Worm (Caenorhabditis elegans): ENCODE results near the gene C04E6.7.

The C04E6.7 gene

ce11 chrV:5895021-5895420, 1.9 kb downstream of the C04E6.7 start, which contains the start of gene grd-9 (continued):
- TF ChIP-seq R02D3.7 (tag; optimal IDR thresholded peaks at IDR 0.05), result no peak
- TF ChIP-seq dmd-9 (GFP tag; IDR thresholded peaks at IDR 0.05), result no peak

ce11 chrV:5899940-5900339, 6.8 kb downstream of the C04E6.7 start, which contains the start of gene srd-16:
TSS of gene srd-16 (minus strand) at chrV:5900040.
- TF ChIP-seq nhr-48 (tag; optimal IDR thresholded peaks at IDR 0.05), result no peak

ce11 chrV:5901833-5902232, 8.7 kb downstream of the C04E6.7 start, which contains the start of gene C04E6.5:
TSS of gene C04E6.5 (plus strand) at chrV:5902133.
- TF ChIP-seq F49E8.2 (tag; optimal IDR thresholded peaks at IDR 0.05; ENCODE audit: borderline replicate concordance) (no peak), F37D6.2 (tag; optimal IDR thresholded peaks at IDR 0.05) (no peak), nhr-25 (tag; optimal IDR thresholded peaks at IDR 0.05; ENCODE audit: borderline replicate concordance, insufficient read depth) (no peak)

ce11 chrV:5906252-5906651, 13.1 kb downstream of the C04E6.7 start, which contains the start of gene srd-15:
TSS of gene srd-15 (minus strand) at chrV:5906352.
- no peak for TF ChIP-seq nhr-10 (tag; optimal IDR thresholded peaks at IDR 0.05)

- TF ChIP-seq dmd-6 (GFP tag; IDR thresholded peaks at IDR 0.05), result no peak
- TF ChIP-seq nhr-111 (GFP tag; optimal IDR thresholded peaks at IDR 0.05), result no peak
- TF ChIP-seq F49E8.2 (tag; optimal IDR thresholded peaks at IDR 0.05; ENCODE audit: borderline replicate concordance), result no peak
- no peak for TF ChIP-seq aha-1 (tag)
- no peak for TF ChIP-seq arid-1 (GFP tag; conservative IDR thresholded peaks at IDR 0.05)
- TF ChIP-seq rbr-2 (tag; optimal IDR thresholded peaks at IDR 0.05), result no peak
- TF ChIP-seq egl-43 (GFP tag; IDR thresholded peaks at IDR 0.05), result no peak
- TF ChIP-seq F26F4.8 (GFP tag; conservative IDR thresholded peaks at IDR 0.05), result no peak
- no peak for TF ChIP-seq saeg-2 (GFP tag; IDR thresholded peaks at IDR 0.05)
- no peak for TF ChIP-seq ceh-28 (tag; optimal IDR thresholded peaks at IDR 0.05)
- TF ChIP-seq lin-13 (GFP tag; optimal IDR thresholded peaks at IDR 0.05), result no peak
- no peak for TF ChIP-seq zfp-2 (tag; optimal IDR thresholded peaks at IDR 0.05)
Observed at ce11 chrV:5907090-5907489, 14.0 kb downstream of the C04E6.7 start, which contains the start of gene C04E6.4. TSS of gene C04E6.4 (plus strand) at chrV:5907390.

ce11 chrV:5912426-5912825, 19.3 kb downstream of the C04E6.7 start, which contains the start of gene C04E6.13:
TSS of gene C04E6.13 (plus strand) at chrV:5912726.
- peak in 1 of 2 experiments; percentile 15 for TF ChIP-seq unc-62 (GFP tag; optimal IDR thresholded peaks at IDR 0.05 in 1 of 2)
- TF ChIP-seq unc-62 (tag; optimal IDR thresholded peaks at IDR 0.05), result no peak
- TF ChIP-seq arid-1 (GFP tag; conservative IDR thresholded peaks at IDR 0.05), result no peak

ce11 chrV:5916862-5917261, 23.7 kb downstream of the C04E6.7 start:
- TF ChIP-seq unc-62 (GFP tag; optimal IDR thresholded peaks at IDR 0.05 in 1 of 2) (peak in 1 of 2 experiments; percentile 90), unc-62 (tag; optimal IDR thresholded peaks at IDR 0.05) (no peak), daf-19 (GFP tag; conservative IDR thresholded peaks at IDR 0.05) (no peak), unc-39 (tag; optimal IDR thresholded peaks at IDR 0.05) (no peak)

ce11 chrV:5917707-5918106, 24.6 kb downstream of the C04E6.7 start, which contains the start of gene lrpr-1:
TSS of gene lrpr-1 (minus strand) at chrV:5917891.
- TF ChIP-seq ceh-20 (GFP tag; IDR thresholded peaks at IDR 0.05), result peak; percentile 78
- peak in 1 of 2 experiments; percentile 49 for TF ChIP-seq daf-16 (GFP tag; optimal IDR thresholded peaks at IDR 0.05)
- TF ChIP-seq daf-16 (tag; optimal IDR thresholded peaks at IDR 0.05), result no peak
- peak; percentile 38 for TF ChIP-seq duxl-1 (tag; optimal IDR thresholded peaks at IDR 0.05; ENCODE audit: poor library complexity)
- no peak for TF ChIP-seq nhr-10 (tag; optimal IDR thresholded peaks at IDR 0.05)
- TF ChIP-seq aha-1 (tag), result peak; percentile 84
- TF ChIP-seq Y5F2A.4 (GFP tag; optimal IDR thresholded peaks at IDR 0.05), result no peak
- TF ChIP-seq hmg-1.1 (GFP tag; IDR thresholded peaks at IDR 0.05), result peak; percentile 66
- no peak for TF ChIP-seq php-3 (GFP tag; IDR thresholded peaks at IDR 0.05)
- TF ChIP-seq unc-130 (GFP tag; optimal IDR thresholded peaks at IDR 0.05), result peak; percentile 92
- TF ChIP-seq hif-1 (tag; optimal IDR thresholded peaks at IDR 0.05), result peak in 1 of 2 experiments; percentile 92
- peak; percentile 65 for TF ChIP-seq rbr-2 (tag; optimal IDR thresholded peaks at IDR 0.05)
- no peak for TF ChIP-seq ama-1 (optimal IDR thresholded peaks at IDR 0.05)
- no peak for TF ChIP-seq daf-19 (GFP tag; conservative IDR thresholded peaks at IDR 0.05)
- TF ChIP-seq jun-1 (tag; optimal IDR thresholded peaks at IDR 0.05), result peak; percentile 30
- no peak; the same call in 1 of the 2 replicates for TF ChIP-seq zfp-3 (GFP tag; conservative IDR thresholded peaks at IDR 0.05)
- no peak for TF ChIP-seq nhr-25 (tag; optimal IDR thresholded peaks at IDR 0.05; ENCODE audit: borderline replicate concordance, insufficient read depth)
- TF ChIP-seq ceh-62 (tag; optimal IDR thresholded peaks at IDR 0.05), result no peak
- no peak for TF ChIP-seq ZK546.5 (tag; optimal IDR thresholded peaks at IDR 0.05)
- TF ChIP-seq zag-1 (tag; optimal IDR thresholded peaks at IDR 0.05), result no peak
- TF ChIP-seq saeg-2 (GFP tag; IDR thresholded peaks at IDR 0.05), result no peak
